Fruit fly (Drosophila melanogaster) whole organism: ENCODE measurements around the gene CG1979.

Experiments
- CG8478 ChIP-seq: fragments of >200 bp; optimal IDR thresholded peaks from 2 replicates; lab custom pipeline; 2018; ENCODE audit warnings: inconsistent platforms
- Dll ChIP-seq: fragments of >200 bp; optimal IDR thresholded peaks from 2 replicates; lab custom pipeline; 2017
- EcR ChIP-seq, 2 experiments: fragments of >200 bp; optimal IDR thresholded peaks; 2 replicates each; lab custom pipeline; 2017; ENCODE audit warnings: missing biosample characterization in 2 of 2, missing genetic modification characterization in 2 of 2, missing genetic modification reagents in 2 of 2
- pan ChIP-seq: fragments of >200 bp; optimal IDR thresholded peaks from 2 replicates; lab custom pipeline; 2017
- psq ChIP-seq: fragments of >200 bp; optimal IDR thresholded peaks from 2 replicates; lab custom pipeline; 2017
- usp ChIP-seq: fragments of >200 bp; optimal IDR thresholded peaks from 2 replicates; lab custom pipeline; 2017; ENCODE audit warnings: missing biosample characterization, missing genetic modification characterization, mixed read lengths

The CG1979 gene

dm6 chr3R:7107713-7108588, 53.6 kb downstream of the CG1979 start:
- TF ChIP-seq pan (lab: Kevin White, UChicago) (no peak), psq (lab: Kevin White, UChicago) (no peak), CG8478 (lab: Kevin White, UChicago) (no peak), EcR (GFP tag; optimal IDR thresholded peaks at IDR 0.05; lab: Kevin White, UChicago) (peak in 1 of 2 experiments; percentile 95), usp (no peak), Dll (peak; percentile 94)
